Worm (Caenorhabditis elegans) whole organism, midembryonic: ENCODE measurements around the gene T22B7.22.

Experiments used
- T22C8.4 ChIP-seq: fragments of 200-800 bp; sonication (Bioruptor generic); IDR thresholded peaks from 2 replicates; pipeline ENCODE4 v1.3.6; 2022; ENCODE audit warnings: missing genetic modification characterization, missing compliant biosample characterization
- cog-1 ChIP-seq: sonication (generic microtip); optimal IDR thresholded peaks from 2 replicates; lab custom pipeline; 2016; ENCODE audit warnings: missing genetic modification characterization, missing compliant biosample characterization
- flt-1 ChIP-seq: fragments of 200-800 bp; sonication (Bioruptor generic); IDR thresholded peaks from 2 replicates; pipeline ENCODE4 v1.3.6; 2022; ENCODE audit warnings: missing genetic modification characterization, missing compliant biosample characterization
- klf-2 ChIP-seq: fragments of 200-800 bp; sonication (Bioruptor generic); conservative IDR thresholded peaks from 2 replicates; pipeline ENCODE4 v1.3.6; 2022; ENCODE audit warnings: missing genetic modification reagents, missing genetic modification characterization, missing compliant biosample characterization
- med-1 ChIP-seq: sonication (generic microtip); optimal IDR thresholded peaks from 2 replicates; lab custom pipeline; 2017; ENCODE audit warnings: missing genetic modification characterization, mild to moderate bottlenecking, missing compliant biosample characterization, antibody characterized with exemption, missing genetic modification reagents; ENCODE audit not compliant: insufficient read depth
- ref-1 ChIP-seq: fragments of 200-800 bp; sonication (Bioruptor generic); conservative IDR thresholded peaks from 2 replicates; pipeline ENCODE4 v1.3.6; 2022; ENCODE audit warnings: missing genetic modification reagents, missing genetic modification characterization, missing compliant biosample characterization
- tab-1 ChIP-seq: fragments of 200-800 bp; sonication (Bioruptor generic); IDR thresholded peaks from 2 replicates; pipeline ENCODE4 v1.3.6; 2022; ENCODE audit warnings: missing genetic modification characterization, missing compliant biosample characterization
- ztf-23 ChIP-seq: fragments of 200-800 bp; sonication (Bioruptor generic); IDR thresholded peaks from 2 replicates; pipeline ENCODE4 v1.3.6; 2022; ENCODE audit warnings: missing genetic modification reagents, missing genetic modification characterization, missing compliant biosample characterization
- ztf-29 ChIP-seq: fragments of 200-800 bp; sonication (Bioruptor generic); IDR thresholded peaks from 2 replicates; pipeline ENCODE4 v1.3.6; 2022; ENCODE audit warnings: missing genetic modification reagents, missing genetic modification characterization, missing compliant biosample characterization

T22B7.22 gene

ce11 chrX:5659614-5660013, at the start of gene T22B7.22:
TSS of gene T22B7.22 (plus strand) at chrX:5659967.
- TF ChIP-seq med-1 (GFP tag; lab: Kevin White, UChicago) (no peak), ztf-29 (GFP tag; lab: Robert Waterston, UW) (no peak), cog-1 (no peak), klf-2 (no peak)

DNA sequence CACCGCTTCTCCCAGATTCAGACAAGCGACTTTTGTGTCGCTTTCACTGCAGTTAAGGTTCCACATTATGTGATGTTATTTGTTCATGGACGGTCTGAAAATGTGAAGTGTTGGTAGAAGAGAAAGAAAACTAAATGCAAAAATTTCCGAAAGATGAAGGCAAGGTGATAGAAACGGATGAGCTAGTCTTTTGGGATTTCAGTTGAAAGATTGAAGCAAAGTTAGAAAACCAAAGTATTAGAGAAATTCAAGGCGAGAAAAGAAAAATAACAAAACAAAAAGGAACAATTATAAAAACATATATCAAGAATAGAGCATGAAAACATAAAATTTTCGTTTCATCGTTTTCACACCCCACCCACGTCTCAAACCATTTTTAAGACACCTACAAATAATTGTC, 48.6 kb upstream of the T22B7.22 start, which contains the start of gene octr-1:
Gene octr-1, minus strand, starts transcription at position 101 of the 400 bp plus-strand sequence.
- TF ChIP-seq med-1 (GFP tag; lab: Kevin White, UChicago) (no peak), klf-2 (no peak), T22C8.4 (no peak), ztf-23 (GFP tag; lab: Robert Waterston, UW) (no peak), cog-1 (no peak), flt-1 (GFP tag; lab: Robert Waterston, UW) (no peak), ztf-29 (GFP tag; lab: Robert Waterston, UW) (no peak), tab-1 (GFP tag; lab: Robert Waterston, UW) (no peak), ref-1 (no peak)

ce11 chrX:5616000-5616399, 43.8 kb upstream of the T22B7.22 start:
- TF ChIP-seq ref-1 (no peak), ztf-23 (GFP tag; lab: Robert Waterston, UW) (no peak), med-1 (GFP tag; lab: Kevin White, UChicago) (no peak), tab-1 (GFP tag; lab: Robert Waterston, UW) (no peak), flt-1 (GFP tag; lab: Robert Waterston, UW) (no peak), klf-2 (no peak), cog-1 (no peak), ztf-29 (GFP tag; lab: Robert Waterston, UW) (no peak), T22C8.4 (no peak)

DNA sequence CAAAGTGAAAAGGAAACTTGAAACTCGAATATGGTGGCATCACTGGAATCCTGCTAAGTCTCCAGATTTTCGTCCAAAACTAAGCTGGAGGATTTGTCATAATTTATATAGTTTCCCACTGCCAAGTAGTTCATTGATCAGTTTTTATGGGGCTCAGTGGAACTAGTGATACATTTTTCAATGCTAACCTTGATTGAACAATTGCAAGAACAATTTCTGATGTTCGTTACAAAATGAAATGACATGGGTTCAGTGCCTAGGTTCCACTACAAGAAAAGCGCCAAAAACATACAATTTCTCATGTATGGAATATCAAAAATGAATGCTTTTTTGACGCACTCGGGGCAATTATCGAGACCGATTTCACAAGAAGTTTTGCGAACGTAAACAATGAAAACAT, 38.0 kb upstream of the T22B7.22 start:
- TF ChIP-seq ztf-29 (GFP tag; lab: Robert Waterston, UW) (no peak), flt-1 (GFP tag; lab: Robert Waterston, UW) (no peak), T22C8.4 (no peak), cog-1 (no peak), tab-1 (GFP tag; lab: Robert Waterston, UW) (no peak), med-1 (GFP tag; lab: Kevin White, UChicago) (no peak), klf-2 (no peak), ztf-23 (GFP tag; lab: Robert Waterston, UW) (no peak), ref-1 (no peak)

ce11 chrX:5628432-5628977, 31.3 kb upstream of the T22B7.22 start:
- TF ChIP-seq ztf-23 (GFP tag; lab: Robert Waterston, UW) (no peak), flt-1 (GFP tag; lab: Robert Waterston, UW) (no peak), T22C8.4 (no peak), tab-1 (GFP tag; lab: Robert Waterston, UW) (no peak), ztf-29 (GFP tag; lab: Robert Waterston, UW) (no peak), klf-2 (no peak), cog-1 (no peak), med-1 (GFP tag; lab: Kevin White, UChicago) (no peak), ref-1 (no peak)

ce11 chrX:5629941-5630340, 29.8 kb upstream of the T22B7.22 start, which contains the start of gene argn-1:
TSS of gene argn-1 (plus strand) at chrX:5630023.
- no peak for TF ChIP-seq ztf-23 (GFP tag; lab: Robert Waterston, UW)
- no peak for TF ChIP-seq klf-2
- TF ChIP-seq T22C8.4 = no peak
- no peak for TF ChIP-seq flt-1 (GFP tag; lab: Robert Waterston, UW)
- TF ChIP-seq tab-1 (GFP tag; lab: Robert Waterston, UW) = no peak
- no peak for TF ChIP-seq ref-1
- TF ChIP-seq cog-1 = no peak
- TF ChIP-seq med-1 (GFP tag; lab: Kevin White, UChicago) = no peak

- TF ChIP-seq klf-2 (no peak), T22C8.4 (no peak), ztf-29 (GFP tag; lab: Robert Waterston, UW) (no peak), med-1 (GFP tag; lab: Kevin White, UChicago) (no peak), ref-1 (no peak), ztf-23 (GFP tag; lab: Robert Waterston, UW) (no peak)
Measured at ce11 chrX:5631008-5631407, 28.8 kb upstream of the T22B7.22 start.

DNA sequence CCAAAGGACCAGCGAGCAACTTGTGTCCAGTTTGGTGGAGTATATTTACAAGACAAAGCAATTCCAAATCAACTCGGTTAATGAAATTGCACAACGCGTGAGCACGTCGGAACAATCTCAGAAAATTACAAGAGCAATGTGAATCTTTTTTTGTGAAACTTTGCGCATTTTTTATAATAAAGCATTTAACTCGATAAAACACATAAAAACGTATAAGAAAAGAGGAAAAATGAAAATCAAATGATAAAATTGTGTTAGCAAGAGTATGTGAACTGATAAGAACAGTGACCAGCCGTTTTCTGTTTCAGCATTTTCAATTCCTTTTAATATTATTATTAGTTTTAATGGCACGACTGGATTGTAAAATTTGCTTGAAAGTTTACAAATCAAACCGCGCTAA, 28.1 kb upstream of the T22B7.22 start, which contains the start of gene T22B7.8:
Gene T22B7.8, plus strand, starts transcription at position 301 of the 400 bp plus-strand sequence.
- TF ChIP-seq klf-2 (no peak), ref-1 (no peak), ztf-29 (GFP tag; lab: Robert Waterston, UW) (no peak), tab-1 (GFP tag; lab: Robert Waterston, UW) (no peak)

DNA sequence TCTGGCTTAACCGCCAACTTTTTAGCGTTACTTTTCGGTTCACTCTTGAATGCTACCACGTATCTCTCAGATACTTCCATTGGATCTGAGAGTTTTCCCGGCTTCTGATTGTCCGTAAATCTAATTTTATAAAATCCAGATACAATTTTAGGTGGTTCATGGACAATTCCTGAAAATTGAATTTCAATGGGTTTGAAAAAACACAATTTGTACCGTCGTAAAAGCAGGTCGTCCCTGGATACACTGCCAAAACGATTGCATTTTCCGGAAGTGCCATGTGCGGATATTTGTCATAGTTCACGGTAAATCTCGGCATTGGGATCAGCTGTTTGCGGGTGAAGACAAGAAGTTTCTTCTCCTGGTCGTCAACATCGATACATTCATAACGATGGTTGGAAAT, 20.2 kb upstream of the T22B7.22 start:
- no peak for TF ChIP-seq ztf-23 (GFP tag; lab: Robert Waterston, UW)
- TF ChIP-seq T22C8.4 = no peak
- no peak for TF ChIP-seq klf-2
- TF ChIP-seq ztf-29 (GFP tag; lab: Robert Waterston, UW) = no peak
- TF ChIP-seq med-1 (GFP tag; lab: Kevin White, UChicago) = no peak
- TF ChIP-seq ref-1 = no peak
- TF ChIP-seq cog-1 = no peak
- no peak for TF ChIP-seq flt-1 (GFP tag; lab: Robert Waterston, UW)
- no peak for TF ChIP-seq tab-1 (GFP tag; lab: Robert Waterston, UW)

DNA sequence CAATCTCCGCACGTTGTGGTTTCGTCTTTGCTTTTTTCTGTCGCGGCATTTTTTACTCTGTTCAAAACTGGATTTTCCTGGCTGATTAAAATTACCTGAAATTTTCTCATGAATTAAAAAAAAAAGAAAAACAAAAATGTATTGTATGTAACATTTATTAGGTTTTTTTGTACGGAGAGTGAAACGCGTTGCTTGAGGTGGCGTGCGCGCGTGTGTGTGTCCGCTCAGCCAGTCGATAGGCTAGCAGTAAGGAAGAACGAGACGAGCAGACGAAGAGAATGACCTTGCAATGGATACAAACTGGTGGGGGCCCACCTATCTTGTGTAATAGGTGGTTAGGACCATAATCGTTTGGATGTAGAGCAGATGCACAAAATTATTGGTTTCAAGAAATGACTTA, 18.5 kb upstream of the T22B7.22 start, which contains the start of gene T22B7.4:
Gene T22B7.4, minus strand, starts transcription at position 101 of the 400 bp plus-strand sequence.
- no peak for TF ChIP-seq ref-1
- no peak for TF ChIP-seq ztf-29 (GFP tag; lab: Robert Waterston, UW)
- TF ChIP-seq klf-2 = no peak
- no peak for TF ChIP-seq flt-1 (GFP tag; lab: Robert Waterston, UW)
- no peak for TF ChIP-seq tab-1 (GFP tag; lab: Robert Waterston, UW)
- no peak for TF ChIP-seq ztf-23 (GFP tag; lab: Robert Waterston, UW)
- no peak for TF ChIP-seq med-1 (GFP tag; lab: Kevin White, UChicago)
- no peak for TF ChIP-seq T22C8.4
- no peak for TF ChIP-seq cog-1
